Fruit fly (Drosophila melanogaster): ENCODE measurements around the gene Uxs.
A peak's percentile ranks its signal among the peaks of the same experiment; 100 is the strongest.

Gene Uxs

DNA sequence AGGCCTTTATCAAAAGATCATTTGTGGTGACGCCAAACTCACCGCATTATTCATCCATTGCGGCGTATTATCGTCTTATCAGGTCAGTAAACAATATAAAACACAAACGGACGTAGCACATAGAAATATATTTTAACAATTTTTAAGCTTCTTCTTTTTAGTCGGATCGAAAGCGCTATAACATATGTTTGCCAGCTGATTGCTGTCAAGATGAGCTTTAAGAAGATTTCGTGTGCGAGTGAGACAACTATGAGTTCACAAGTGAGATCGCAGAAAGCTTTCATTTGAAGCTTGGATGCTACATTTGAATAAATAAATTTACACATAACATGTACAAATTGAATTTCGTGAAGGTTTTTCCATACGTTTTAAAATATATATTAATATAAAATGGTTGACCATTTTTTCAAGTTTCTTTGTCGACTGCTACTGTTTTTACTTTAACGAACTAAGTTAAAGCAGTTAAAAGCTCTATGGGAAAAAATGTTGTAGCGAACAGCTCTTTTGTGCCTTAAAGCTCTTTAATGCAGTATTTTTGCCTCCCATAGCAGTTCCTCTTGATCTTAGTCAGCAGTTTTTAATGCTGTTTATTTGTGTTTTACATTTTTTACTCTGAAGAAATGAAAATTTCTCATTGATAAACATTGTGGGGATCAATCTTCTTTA lies 21.9 kb upstream of the Uxs start, which contains the start of gene CG42445 (continued):
- TF ChIP-seq CG3726 (GFP tag; IDR thresholded peaks at IDR 0.05) (no peak), CG4730 (GFP tag; IDR thresholded peaks at IDR 0.05) (no peak), schlank (tag; optimal IDR thresholded peaks at IDR 0.05) (no peak), D19B (GFP tag; optimal IDR thresholded peaks at IDR 0.05) (no peak), peb (GFP tag; IDR thresholded peaks at IDR 0.05) (no peak), lab (GFP tag; optimal IDR thresholded peaks at IDR 0.05) (no peak), Max (GFP tag; optimal IDR thresholded peaks at IDR 0.05) (no peak), CG17385 (GFP tag; optimal IDR thresholded peaks at IDR 0.05) (peak; percentile 61), pzg (GFP tag; optimal IDR thresholded peaks at IDR 0.05) (peak; percentile 10), CG43689 (GFP tag; IDR thresholded peaks at IDR 0.05) (no peak), Myb (GFP tag; optimal IDR thresholded peaks at IDR 0.05) (peak; percentile 69), D19A (tag; optimal IDR thresholded peaks at IDR 0.05) (peak; percentile 29), CG31224 (GFP tag; IDR thresholded peaks at IDR 0.05) (no peak), CG13287 (GFP tag; IDR thresholded peaks at IDR 0.05; ENCODE audit: partially characterized antibody) (0 out of 2 replicates have a peak, but pooled peaks have one; percentile 14), Kr (GFP tag; optimal IDR thresholded peaks at IDR 0.05) (no peak), Camta (GFP tag; optimal IDR thresholded peaks at IDR 0.05) (no peak), h (optimal IDR thresholded peaks at IDR 0.05) (no peak), CG17568 (GFP tag; optimal IDR thresholded peaks at IDR 0.05) (no peak), HmgZ (tag; optimal IDR thresholded peaks at IDR 0.05) (no peak), crp (GFP tag; optimal IDR thresholded peaks at IDR 0.05) (peak in 1 of 2 experiments; percentile 84), CG31365 (tag; optimal IDR thresholded peaks at IDR 0.05) (peak; percentile 54), Nf-YC (tag; optimal IDR thresholded peaks at IDR 0.05) (peak; percentile 20), dm (GFP tag; optimal IDR thresholded peaks at IDR 0.05) (no peak), CG18011 (GFP tag; optimal IDR thresholded peaks at IDR 0.05) (peak; percentile 96)

DNA sequence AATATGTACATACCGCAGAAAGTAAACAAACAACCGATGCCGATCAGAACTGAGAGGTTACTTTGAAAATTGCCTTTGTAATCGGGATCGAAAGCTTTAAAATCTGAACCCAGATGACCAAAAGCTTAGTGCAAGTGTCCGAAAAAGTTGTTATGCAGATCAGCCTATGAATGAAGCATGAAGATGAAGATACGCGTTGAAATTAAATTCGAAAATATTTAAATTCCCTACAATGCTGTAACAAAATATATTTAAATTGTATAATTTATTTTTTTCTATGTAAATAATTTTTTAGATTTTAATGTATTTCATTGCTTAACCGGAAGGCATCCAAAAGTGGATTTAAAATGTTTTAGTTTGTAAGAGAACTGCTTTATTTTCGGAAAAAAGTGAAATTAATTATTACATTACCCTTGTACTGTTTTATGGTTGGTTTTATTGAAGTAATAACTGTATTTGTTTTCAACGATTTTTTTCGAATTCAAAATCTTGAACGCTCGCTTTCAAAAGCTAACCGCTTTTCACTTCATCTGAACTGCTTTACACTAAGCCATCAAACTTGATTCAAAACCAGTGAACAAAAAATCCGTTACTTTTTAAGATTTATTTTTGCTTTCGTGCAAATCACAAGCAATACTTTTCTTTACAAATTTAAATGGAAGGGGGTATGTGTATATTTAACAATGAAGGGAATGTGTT lies 20.9 kb upstream of the Uxs start, which contains the start of gene CG43886:
Gene CG43886, minus strand, starts transcription at position 51 of the 699 bp plus-strand sequence.
- peak; percentile 60 for TF ChIP-seq Abd-B (GFP tag; optimal IDR thresholded peaks at IDR 0.05)
- no peak for TF ChIP-seq sima (GFP tag; optimal IDR thresholded peaks at IDR 0.05)
- no peak for TF ChIP-seq zf30C (GFP tag; optimal IDR thresholded peaks at IDR 0.05)
- TF ChIP-seq vnd (GFP tag; IDR thresholded peaks at IDR 0.05; ENCODE audit: partially characterized antibody) = no peak
- TF ChIP-seq lola (GFP tag; optimal IDR thresholded peaks at IDR 0.05) = no peak
- TF ChIP-seq pzg (GFP tag; optimal IDR thresholded peaks at IDR 0.05) = peak; percentile 21
- no peak for TF ChIP-seq tin (GFP tag; optimal IDR thresholded peaks at IDR 0.05)
- no peak for TF ChIP-seq bigmax (GFP tag; optimal IDR thresholded peaks at IDR 0.05)
- no peak for TF ChIP-seq ATbp (GFP tag; optimal IDR thresholded peaks at IDR 0.05)
- no peak for TF ChIP-seq CG14710 (tag; optimal IDR thresholded peaks at IDR 0.05)
- TF ChIP-seq CG17612 (GFP tag; IDR thresholded peaks at IDR 0.05) = no peak
- no peak for TF ChIP-seq CG11560 (tag; IDR thresholded peaks at IDR 0.05)
- TF ChIP-seq row (GFP tag; IDR thresholded peaks at IDR 0.05) = no peak
- no peak for TF ChIP-seq repo (GFP tag; optimal IDR thresholded peaks at IDR 0.05)
- TF ChIP-seq CG43689 (GFP tag; IDR thresholded peaks at IDR 0.05) = no peak
- TF ChIP-seq CG33557 (GFP tag; optimal IDR thresholded peaks at IDR 0.05) = no peak
- no peak for TF ChIP-seq eve (GFP tag; optimal IDR thresholded peaks at IDR 0.05)
- peak; percentile 49; the same call in 1 of the 2 replicates for TF ChIP-seq vvl (GFP tag; IDR thresholded peaks at IDR 0.05)
- no peak for TF ChIP-seq gem (tag; optimal IDR thresholded peaks at IDR 0.05)
- TF ChIP-seq NK7.1 (GFP tag; optimal IDR thresholded peaks at IDR 0.05) = no peak
- TF ChIP-seq Optix (GFP tag; IDR thresholded peaks at IDR 0.05) = no peak
- no peak for TF ChIP-seq CG6683 (GFP tag; optimal IDR thresholded peaks at IDR 0.05)
- no peak for TF ChIP-seq Hey (tag; optimal IDR thresholded peaks at IDR 0.05)
- TF ChIP-seq mirr (GFP tag; optimal IDR thresholded peaks at IDR 0.05) = no peak
- no peak for TF ChIP-seq fru (optimal IDR thresholded peaks at IDR 0.05)
- no peak for TF ChIP-seq CG1832 (GFP tag; optimal IDR thresholded peaks at IDR 0.05)
- TF ChIP-seq btn (GFP tag; optimal IDR thresholded peaks at IDR 0.05) = no peak

All from whole organism, embryonic.